Worm (Caenorhabditis elegans) whole organism, early embryonic: ENCODE results near the gene rps-24.

ENCODE experiments used
- B0310.2 ChIP-seq: sonication (generic microtip); optimal IDR thresholded peaks from 2 replicates; lab custom pipeline; 2016; ENCODE audit warnings: mild to moderate bottlenecking, missing genetic modification characterization, missing compliant biosample characterization
- F13C5.2 ChIP-seq: sonication (generic microtip); optimal IDR thresholded peaks from 2 replicates; lab custom pipeline; 2017; ENCODE audit warnings: mild to moderate bottlenecking, missing genetic modification characterization, inconsistent platforms, missing compliant biosample characterization
- aly-1 ChIP-seq: sonication (generic microtip); optimal IDR thresholded peaks from 2 replicates; lab custom pipeline; 2016; ENCODE audit warnings: missing genetic modification characterization, missing compliant biosample characterization
- ama-1 ChIP-seq: fragments of 150-350 bp; optimal IDR thresholded peaks from 2 replicates; lab custom pipeline; 2014
- ceh-13 ChIP-seq: fragments of 200-800 bp; sonication (Bioruptor generic); optimal IDR thresholded peaks from 2 replicates; lab custom pipeline; 2018; ENCODE audit warnings: mild to moderate bottlenecking, missing genetic modification characterization, missing compliant biosample characterization
- ceh-36 ChIP-seq: sonication (generic microtip); optimal IDR thresholded peaks from 2 replicates; lab custom pipeline; 2016; ENCODE audit warnings: missing genetic modification characterization, inconsistent platforms, missing compliant biosample characterization
- ets-7 ChIP-seq: sonication (generic microtip); optimal IDR thresholded peaks from 2 replicates; lab custom pipeline; 2016; ENCODE audit warnings: missing genotype, missing genetic modification characterization, missing compliant biosample characterization
- flt-1 ChIP-seq: fragments of 200-800 bp; sonication (Bioruptor generic); IDR thresholded peaks from 2 replicates; pipeline ENCODE4 v1.3.6; 2022; ENCODE audit warnings: missing genetic modification characterization, missing compliant biosample characterization
- hmbx-1 ChIP-seq: sonication (generic microtip); optimal IDR thresholded peaks from 2 replicates; lab custom pipeline; 2016; ENCODE audit warnings: mild to moderate bottlenecking, missing genetic modification characterization, missing compliant biosample characterization
- hmg-4 ChIP-seq: fragments of 200-800 bp; sonication (Bioruptor generic); optimal IDR thresholded peaks from 2 replicates; lab custom pipeline; 2018; ENCODE audit warnings: mild to moderate bottlenecking, missing genetic modification characterization, missing compliant biosample characterization
- hnd-1 ChIP-seq: sonication (generic microtip); optimal IDR thresholded peaks from 2 replicates; lab custom pipeline; 2016; ENCODE audit warnings: missing genetic modification characterization, missing compliant biosample characterization
- pes-1 ChIP-seq: fragments of 200-800 bp; sonication (Bioruptor generic); IDR thresholded peaks from 2 replicates; pipeline ENCODE4 v1.3.6; 2022; ENCODE audit warnings: missing genetic modification reagents, missing genetic modification characterization, missing compliant biosample characterization
- scrt-1 ChIP-seq: fragments of 200-800 bp; sonication (Bioruptor generic); IDR thresholded peaks from 2 replicates; pipeline ENCODE4 v1.3.6; 2022; ENCODE audit warnings: missing genetic modification characterization, missing compliant biosample characterization
- sea-1 ChIP-seq: fragments of 200-800 bp; sonication (Bioruptor generic); conservative IDR thresholded peaks from 2 replicates; pipeline ENCODE4 v1.3.6; 2022; ENCODE audit warnings: missing genetic modification characterization, missing compliant biosample characterization
- tbx-11 ChIP-seq: fragments of 200-800 bp; sonication (Bioruptor generic); IDR thresholded peaks from 2 replicates; pipeline ENCODE4 v1.3.6; 2022; ENCODE audit warnings: missing genetic modification characterization, missing compliant biosample characterization
- tbx-37 ChIP-seq: fragments of 200-800 bp; sonication (Bioruptor generic); conservative IDR thresholded peaks from 2 replicates; pipeline ENCODE4 v1.3.6; 2022; ENCODE audit warnings: missing genetic modification reagents, missing genetic modification characterization, missing compliant biosample characterization
- tra-4 ChIP-seq: sonication (generic microtip); optimal IDR thresholded peaks from 2 replicates; lab custom pipeline; 2017; ENCODE audit warnings: missing genetic modification characterization, missing compliant biosample characterization

rps-24 gene

ce11 chrIV:383135-383731 lies 2.5 kb upstream of the rps-24 start, which contains the start of gene spl-1:
Gene spl-1, minus strand, starts transcription at chrIV:383185.
- no peak for TF ChIP-seq sea-1 (GFP tag; lab: Robert Waterston, UW)
- no peak for TF ChIP-seq tra-4 (tag; lab: Kevin White, UChicago)
- no peak for TF ChIP-seq scrt-1 (GFP tag; lab: Robert Waterston, UW)
- no peak for TF ChIP-seq ama-1 (lab: Kevin White, UChicago)
- no peak for TF ChIP-seq B0310.2 (tag; lab: Kevin White, UChicago)
- TF ChIP-seq aly-1 (tag; lab: Kevin White, UChicago) = no peak
- TF ChIP-seq hmg-4 (GFP tag; lab: Kevin White, UChicago) = no peak
- TF ChIP-seq ceh-13 (GFP tag; lab: Kevin White, UChicago) = no peak
- TF ChIP-seq ets-7 (tag; lab: Kevin White, UChicago) = no peak
- TF ChIP-seq F13C5.2 = no peak

- TF ChIP-seq ceh-36 (tag; lab: Kevin White, UChicago) (no peak), ama-1 (lab: Kevin White, UChicago) (no peak), sea-1 (GFP tag; lab: Robert Waterston, UW) (no peak), hnd-1 (tag; lab: Kevin White, UChicago) (no peak), tbx-37 (no peak)
Observed at ce11 chrIV:386576-386975, 889 bp downstream of the rps-24 start, which contains the start of gene T07A9.14. Gene T07A9.14, plus strand, starts transcription at chrIV:386699.

- TF ChIP-seq hnd-1 (tag; lab: Kevin White, UChicago) (no peak), tbx-11 (GFP tag; lab: Robert Waterston, UW) (no peak), hmbx-1 (tag; lab: Kevin White, UChicago) (no peak), tra-4 (tag; lab: Kevin White, UChicago) (no peak), pes-1 (GFP tag; lab: Robert Waterston, UW) (no peak), ets-7 (tag; lab: Kevin White, UChicago) (no peak), scrt-1 (GFP tag; lab: Robert Waterston, UW) (no peak)
Observed at ce11 chrIV:387283-388048, 1.8 kb downstream of the rps-24 start.

- TF ChIP-seq hmg-4 (GFP tag; lab: Kevin White, UChicago) = no peak
- peak; percentile 75 for TF ChIP-seq ama-1 (lab: Kevin White, UChicago)
- TF ChIP-seq F13C5.2 = no peak
Observed at ce11 chrIV:388073-388472, 2.4 kb downstream of the rps-24 start, which contains the start of gene ssna-1. Gene ssna-1, plus strand, starts transcription at chrIV:388084.

- TF ChIP-seq sea-1 (GFP tag; lab: Robert Waterston, UW) (peak; percentile 99), hmg-4 (GFP tag; lab: Kevin White, UChicago) (peak; percentile 99), tbx-37 (peak; percentile 97), tbx-11 (GFP tag; lab: Robert Waterston, UW) (peak; percentile 95), scrt-1 (GFP tag; lab: Robert Waterston, UW) (peak; percentile 94), hnd-1 (tag; lab: Kevin White, UChicago) (peak; percentile 95), F13C5.2 (peak; percentile 99), ceh-13 (GFP tag; lab: Kevin White, UChicago) (peak; percentile 97), ceh-36 (tag; lab: Kevin White, UChicago) (peak; percentile 95), pes-1 (GFP tag; lab: Robert Waterston, UW) (peak; percentile 97), ama-1 (lab: Kevin White, UChicago) (no peak), tra-4 (tag; lab: Kevin White, UChicago) (peak; percentile 92), hmbx-1 (tag; lab: Kevin White, UChicago) (peak; percentile 91), ets-7 (tag; lab: Kevin White, UChicago) (peak; percentile 85), B0310.2 (tag; lab: Kevin White, UChicago) (peak; percentile 92), flt-1 (peak; percentile 88), aly-1 (tag; lab: Kevin White, UChicago) (peak; percentile 88)
Observed at ce11 chrIV:390279-390678, 4.6 kb downstream of the rps-24 start, which contains the start of the genes ears-2 and uncp-18. Gene ears-2, minus strand, starts transcription at chrIV:390468. Gene uncp-18, plus strand, starts transcription at chrIV:390560.

ce11 chrIV:393409-393930 lies 7.8 kb downstream of the rps-24 start, which contains the start of the genes T07A9.15 and nog-1:
Gene T07A9.15, minus strand, starts transcription at chrIV:393546.
Gene nog-1, plus strand, starts transcription at chrIV:393880.
- TF ChIP-seq pes-1 (GFP tag; lab: Robert Waterston, UW) (peak; percentile 52; the same call in 1 of the 2 replicates), hmbx-1 (tag; lab: Kevin White, UChicago) (no peak), scrt-1 (GFP tag; lab: Robert Waterston, UW) (no peak), tbx-37 (0 out of 2 replicates have a peak, but pooled peaks have one; percentile 30)

ce11 chrIV:396373-396772 lies 10.7 kb downstream of the rps-24 start, which contains the start of gene rrp-8:
Gene rrp-8, plus strand, starts transcription at chrIV:396545.
- TF ChIP-seq sea-1 (GFP tag; lab: Robert Waterston, UW) = no peak
